Worm (Caenorhabditis elegans) whole organism, mixed stage, embryonic: ENCODE data around the gene F36G9.13.

Experiments used
- bed-3 ChIP-seq: fragments of 200-800 bp; sonication (Bioruptor generic); optimal IDR thresholded peaks from 3 replicates; lab custom pipeline; 2018; ENCODE audit warnings: mild to moderate bottlenecking, missing genetic modification characterization, moderate library complexity, missing compliant biosample characterization
- blmp-1 ChIP-seq: fragments of 150-350 bp; optimal IDR thresholded peaks from 2 replicates; lab custom pipeline; 2014; ENCODE audit warnings: missing biosample characterization, missing genetic modification characterization
- ceh-39 ChIP-seq: fragments of 150-350 bp; optimal IDR thresholded peaks from 2 replicates; lab custom pipeline; 2014; ENCODE audit warnings: missing biosample characterization, missing genetic modification characterization
- ceh-43 ChIP-seq: fragments of 200-800 bp; sonication (Bioruptor generic); optimal IDR thresholded peaks from 2 replicates; lab custom pipeline; 2018; ENCODE audit warnings: mild to moderate bottlenecking, missing genetic modification characterization, moderate library complexity, missing compliant biosample characterization
- ceh-83 ChIP-seq: fragments of 200-800 bp; sonication (Bioruptor generic); optimal IDR thresholded peaks from 2 replicates; lab custom pipeline; 2018; ENCODE audit warnings: mild to moderate bottlenecking, missing genetic modification characterization, missing compliant biosample characterization
- ces-1 ChIP-seq: fragments of 150-350 bp; optimal IDR thresholded peaks from 2 replicates; lab custom pipeline; 2014; ENCODE audit warnings: missing biosample characterization, missing genetic modification reagents, missing genetic modification characterization
- cnd-1 ChIP-seq: fragments of 200-800 bp; sonication (Bioruptor generic); optimal IDR thresholded peaks from 2 replicates; lab custom pipeline; 2018; ENCODE audit warnings: mild to moderate bottlenecking, missing genetic modification characterization, missing compliant biosample characterization
- drap-1 ChIP-seq: fragments of 200-800 bp; sonication (Bioruptor generic); optimal IDR thresholded peaks from 3 replicates; lab custom pipeline; 2018; ENCODE audit warnings: mild to moderate bottlenecking, missing genetic modification characterization, missing compliant biosample characterization
- elt-1 ChIP-seq: sonication (generic microtip); optimal IDR thresholded peaks from 2 replicates; lab custom pipeline; 2017; ENCODE audit warnings: missing genetic modification characterization, mild to moderate bottlenecking, missing compliant biosample characterization, antibody characterized with exemption, moderate library complexity, borderline replicate concordance; ENCODE audit not compliant: insufficient read depth
- flh-1 ChIP-seq: fragments of 200-800 bp; sonication (Bioruptor generic); optimal IDR thresholded peaks from 2 replicates; lab custom pipeline; 2018; ENCODE audit warnings: mild to moderate bottlenecking, missing genetic modification characterization, moderate library complexity, missing compliant biosample characterization
- ham-2 ChIP-seq: fragments of 200-800 bp; sonication (Bioruptor generic); optimal IDR thresholded peaks from 2 replicates; lab custom pipeline; 2018; ENCODE audit warnings: mild to moderate bottlenecking, missing genetic modification characterization, missing compliant biosample characterization
- hlh-1 ChIP-seq: fragments of 150-350 bp; optimal IDR thresholded peaks from 2 replicates; lab custom pipeline; 2014; ENCODE audit warnings: missing biosample characterization, missing genetic modification reagents, missing genetic modification characterization
- lin-32 ChIP-seq: fragments of 200-800 bp; sonication (Bioruptor generic); optimal IDR thresholded peaks from 2 replicates; lab custom pipeline; 2018; ENCODE audit warnings: mild to moderate bottlenecking, missing genetic modification characterization, missing compliant biosample characterization
- lsy-2 ChIP-seq: fragments of 150-350 bp; optimal IDR thresholded peaks from 2 replicates; lab custom pipeline; 2014; ENCODE audit warnings: missing biosample characterization, missing genetic modification characterization
- mab-5 ChIP-seq: fragments of 150-350 bp; optimal IDR thresholded peaks from 2 replicates; lab custom pipeline; 2014; ENCODE audit warnings: missing biosample characterization, missing genetic modification characterization
- mep-1 ChIP-seq: fragments of 150-350 bp; optimal IDR thresholded peaks from 2 replicates; lab custom pipeline; 2017; ENCODE audit warnings: missing biosample characterization, missing genetic modification reagents, missing genetic modification characterization, inconsistent platforms
- mls-2 ChIP-seq: sonication (generic microtip); optimal IDR thresholded peaks from 2 replicates; lab custom pipeline; 2016; ENCODE audit warnings: mild to moderate bottlenecking, missing genetic modification characterization, moderate library complexity, missing compliant biosample characterization
- nhr-12 ChIP-seq: fragments of 150-350 bp; optimal IDR thresholded peaks from 2 replicates; lab custom pipeline; 2014; ENCODE audit warnings: missing biosample characterization, missing genetic modification characterization
- nhr-2 ChIP-seq: fragments of 150-350 bp; optimal IDR thresholded peaks from 2 replicates; lab custom pipeline; 2014; ENCODE audit warnings: missing biosample characterization, missing genetic modification characterization
- nhr-28 ChIP-seq: fragments of 150-350 bp; optimal IDR thresholded peaks from 2 replicates; lab custom pipeline; 2014; ENCODE audit warnings: missing biosample characterization, missing genetic modification characterization
- nhr-76 ChIP-seq: sonication (generic microtip); optimal IDR thresholded peaks from 2 replicates; lab custom pipeline; 2017; ENCODE audit warnings: missing biosample characterization, missing genetic modification characterization
- pha-4 ChIP-seq: fragments of 150-350 bp; optimal IDR thresholded peaks from 2 replicates; lab custom pipeline; 2018; ENCODE audit warnings: missing biosample characterization, missing genetic modification reagents, missing genetic modification characterization
- sem-2 ChIP-seq: fragments of 200-800 bp; sonication (Bioruptor generic); optimal IDR thresholded peaks from 2 replicates; lab custom pipeline; 2018; ENCODE audit warnings: mild to moderate bottlenecking, missing genetic modification characterization, missing compliant biosample characterization
- snpc-4 ChIP-seq: fragments of 150-350 bp; optimal IDR thresholded peaks from 2 replicates; lab custom pipeline; 2014; ENCODE audit warnings: missing biosample characterization, missing genetic modification characterization
- sptf-1 ChIP-seq: sonication (generic microtip); optimal IDR thresholded peaks from 2 replicates; lab custom pipeline; 2017; ENCODE audit warnings: mild to moderate bottlenecking, missing genetic modification characterization, moderate library complexity, missing compliant biosample characterization
- tbx-8 ChIP-seq: fragments of 200-800 bp; sonication (Bioruptor generic); optimal IDR thresholded peaks from 2 replicates; lab custom pipeline; 2018; ENCODE audit warnings: mild to moderate bottlenecking, missing genetic modification characterization, moderate library complexity, missing compliant biosample characterization
- unc-120 ChIP-seq: sonication (generic microtip); optimal IDR thresholded peaks from 2 replicates; lab custom pipeline; 2017; ENCODE audit warnings: missing genetic modification characterization, missing compliant biosample characterization; ENCODE audit not compliant: poor library complexity, severe bottlenecking
- unc-39 ChIP-seq: fragments of 150-350 bp; optimal IDR thresholded peaks from 2 replicates; lab custom pipeline; 2014; ENCODE audit warnings: missing biosample characterization, missing genetic modification characterization
- unc-62 ChIP-seq: fragments of 150-350 bp; optimal IDR thresholded peaks from 2 replicates; lab custom pipeline; 2014; ENCODE audit warnings: missing biosample characterization, missing genetic modification reagents, missing genetic modification characterization
- zip-8 ChIP-seq: fragments of 150-350 bp; optimal IDR thresholded peaks from 2 replicates; lab custom pipeline; 2014; ENCODE audit warnings: missing biosample characterization, missing genetic modification characterization
- ztf-11 ChIP-seq: fragments of 150-350 bp; optimal IDR thresholded peaks from 2 replicates; lab custom pipeline; 2014; ENCODE audit warnings: missing biosample characterization, missing genetic modification characterization

F36G9.13 gene

ce11 chrV:15974836-15975235 is 8.3 kb upstream of the F36G9.13 start, which contains the start of gene sru-22:
TSS of gene sru-22 (minus strand) at chrV:15974936.
- TF ChIP-seq hlh-1 (no peak), nhr-2 (tag; lab: Kevin White, UChicago) (no peak), ces-1 (no peak), lin-32 (GFP tag; lab: Kevin White, UChicago) (no peak), ceh-43 (GFP tag; lab: Kevin White, UChicago) (no peak), nhr-28 (no peak), mls-2 (tag; lab: Kevin White, UChicago) (no peak), ztf-11 (tag; lab: Kevin White, UChicago) (no peak), mab-5 (tag; lab: Kevin White, UChicago) (no peak)

ce11 chrV:15975845-15976244 is 7.2 kb upstream of the F36G9.13 start, which contains the start of gene clec-232:
TSS of gene clec-232 (plus strand) at chrV:15976145.
- TF ChIP-seq bed-3 (no peak), mep-1 (tag; lab: Kevin White, UChicago) (no peak), tbx-8 (no peak), ham-2 (GFP tag; lab: Kevin White, UChicago) (no peak), drap-1 (GFP tag; lab: Kevin White, UChicago) (no peak), flh-1 (GFP tag; lab: Kevin White, UChicago) (no peak), unc-39 (tag; lab: Kevin White, UChicago) (no peak), elt-1 (tag; lab: Kevin White, UChicago) (no peak), hlh-1 (no peak), ztf-11 (tag; lab: Kevin White, UChicago) (no peak), cnd-1 (tag; lab: Kevin White, UChicago) (no peak), lsy-2 (tag; lab: Kevin White, UChicago) (no peak), unc-62 (GFP tag; lab: Kevin White, UChicago) (no peak), zip-8 (tag; lab: Kevin White, UChicago) (no peak), blmp-1 (tag; lab: Kevin White, UChicago) (no peak)

ce11 chrV:15978232-15978764 is 4.8 kb upstream of the F36G9.13 start, which contains the start of gene oac-20:
TSS of gene oac-20 (plus strand) at chrV:15978714.
- TF ChIP-seq lsy-2 (tag; lab: Kevin White, UChicago) (no peak), unc-39 (tag; lab: Kevin White, UChicago) (no peak), ztf-11 (tag; lab: Kevin White, UChicago) (no peak), mep-1 (tag; lab: Kevin White, UChicago) (no peak), nhr-28 (no peak), ceh-83 (GFP tag; lab: Kevin White, UChicago) (no peak), snpc-4 (no peak), sptf-1 (tag; lab: Kevin White, UChicago) (no peak), nhr-12 (no peak), pha-4 (tag; lab: Kevin White, UChicago) (no peak), ham-2 (GFP tag; lab: Kevin White, UChicago) (no peak), flh-1 (GFP tag; lab: Kevin White, UChicago) (no peak), mls-2 (tag; lab: Kevin White, UChicago) (no peak), nhr-2 (tag; lab: Kevin White, UChicago) (no peak), blmp-1 (tag; lab: Kevin White, UChicago) (no peak), hlh-1 (no peak)
- TF ChIP-seq, all 35 proteins: peak for 0

DNA sequence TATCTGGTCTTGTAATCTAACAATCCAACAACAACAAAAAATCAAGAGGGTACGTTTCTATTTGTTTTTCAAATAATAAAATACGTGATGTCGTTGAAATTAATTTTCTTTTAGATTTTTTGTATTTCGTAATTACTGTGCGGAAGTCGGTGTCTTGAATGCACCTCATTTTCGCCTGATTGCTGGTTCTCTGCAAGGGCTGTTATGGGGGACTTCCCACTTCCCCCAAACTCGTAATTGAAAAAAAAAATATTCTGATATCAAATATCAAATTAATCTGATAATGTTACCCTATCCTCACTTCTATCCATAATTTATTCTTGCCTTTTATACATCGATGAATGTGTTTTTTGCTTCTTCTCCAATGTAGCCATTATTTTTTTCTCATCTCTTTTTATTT is 5.0 kb downstream of the F36G9.13 start, which contains the start of gene F36G9.15:
F36G9.15 (minus strand) TSS at position 101 of the 400 bp plus-strand sequence.
- no peak for TF ChIP-seq unc-62 (GFP tag; lab: Kevin White, UChicago)
- no peak for TF ChIP-seq tbx-8
- TF ChIP-seq ceh-83 (GFP tag; lab: Kevin White, UChicago) = no peak
- TF ChIP-seq unc-120 (tag; lab: Kevin White, UChicago) = no peak
- TF ChIP-seq ztf-11 (tag; lab: Kevin White, UChicago) = no peak
- no peak for TF ChIP-seq nhr-2 (tag; lab: Kevin White, UChicago)
- no peak for TF ChIP-seq flh-1 (GFP tag; lab: Kevin White, UChicago)
- TF ChIP-seq sem-2 (GFP tag; lab: Kevin White, UChicago) = no peak
- no peak for TF ChIP-seq unc-39 (tag; lab: Kevin White, UChicago)
- TF ChIP-seq cnd-1 (tag; lab: Kevin White, UChicago) = no peak
- no peak for TF ChIP-seq zip-8 (tag; lab: Kevin White, UChicago)
- no peak for TF ChIP-seq lsy-2 (tag; lab: Kevin White, UChicago)
- no peak for TF ChIP-seq ceh-39 (tag; lab: Kevin White, UChicago)
- TF ChIP-seq nhr-76 (tag; lab: Kevin White, UChicago) = no peak
- no peak for TF ChIP-seq ceh-43 (GFP tag; lab: Kevin White, UChicago)
- no peak for TF ChIP-seq elt-1 (tag; lab: Kevin White, UChicago)
